Fruit fly (Drosophila melanogaster): ENCODE results near the gene Arglu1.

Gene Arglu1

DNA sequence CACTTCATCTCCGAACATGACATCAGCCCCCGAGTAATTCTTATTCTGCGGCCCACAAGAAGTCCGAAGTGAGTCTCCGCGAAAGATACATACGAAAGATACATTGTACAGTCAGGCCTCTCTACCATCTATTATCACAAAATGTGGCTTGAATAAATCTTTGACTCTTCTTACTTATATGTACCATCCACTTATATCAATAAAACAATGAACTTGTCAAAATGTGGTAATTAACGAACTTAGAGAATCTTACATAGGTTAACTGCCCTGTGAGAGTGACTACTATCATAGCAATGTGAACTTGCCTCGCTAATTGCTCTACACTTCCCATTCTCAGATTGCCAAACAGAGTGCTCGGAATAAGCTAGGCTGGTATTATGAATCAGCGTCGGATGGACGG, 31.3 kb downstream of the Arglu1 start (continued):
- TF ChIP-seq Smox (GFP tag; optimal IDR thresholded peaks at IDR 0.05): no peak
- TF ChIP-seq CG31627 (GFP tag; optimal IDR thresholded peaks at IDR 0.05): no peak
- peak; percentile 7 for TF ChIP-seq CG7368 (GFP tag; optimal IDR thresholded peaks at IDR 0.05)
- TF ChIP-seq svp (GFP tag): no peak
- no peak for TF ChIP-seq Hr38 (GFP tag; optimal IDR thresholded peaks at IDR 0.05)
- TF ChIP-seq CG8319 (GFP tag; optimal IDR thresholded peaks at IDR 0.05): no peak
- TF ChIP-seq vri (GFP tag; optimal IDR thresholded peaks at IDR 0.05): no peak
- no peak for TF ChIP-seq CG16779 (tag; optimal IDR thresholded peaks at IDR 0.05)
- peak; percentile 69 for TF ChIP-seq Gug (GFP tag; IDR thresholded peaks at IDR 0.05)
- TF ChIP-seq esn (GFP tag; optimal IDR thresholded peaks at IDR 0.05): no peak
- no peak for TF ChIP-seq Sox15 (GFP tag; optimal IDR thresholded peaks at IDR 0.05)
- TF ChIP-seq CG10669 (GFP tag; optimal IDR thresholded peaks at IDR 0.05): peak; percentile 32
- TF ChIP-seq CG4318 (GFP tag; optimal IDR thresholded peaks at IDR 0.05): no peak
- no peak for TF ChIP-seq Sox14 (GFP tag; optimal IDR thresholded peaks at IDR 0.05)
- TF ChIP-seq fd85E (GFP tag; optimal IDR thresholded peaks at IDR 0.05): no peak
- peak; percentile 20 for TF ChIP-seq net (GFP tag; optimal IDR thresholded peaks at IDR 0.05)
- peak; percentile 6 for TF ChIP-seq dsx (GFP tag; optimal IDR thresholded peaks at IDR 0.05; ENCODE audit: poor library complexity, severe bottlenecking)

DNA sequence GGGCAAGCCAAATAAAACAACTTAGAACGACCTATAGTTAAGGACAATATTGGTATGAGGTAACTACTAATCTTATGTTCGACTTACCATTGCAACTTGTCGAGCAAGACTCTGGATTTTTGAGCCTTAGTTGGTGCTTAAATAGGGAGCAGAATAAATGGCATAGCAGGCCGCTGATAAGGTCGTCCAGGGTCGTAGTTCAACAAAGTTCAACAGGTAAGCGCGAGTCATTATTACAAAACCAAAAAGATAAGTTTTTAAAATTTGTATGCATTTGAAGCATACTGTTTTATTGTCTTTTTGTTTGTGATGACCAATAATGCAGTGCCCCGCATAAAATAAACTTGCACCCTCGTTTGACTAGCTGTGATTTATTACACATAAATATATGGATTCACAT, 34.9 kb downstream of the Arglu1 start, which contains the start of gene Muc30E:
Gene Muc30E (minus strand): TSS at position 101 of the 400 bp plus-strand sequence.
- TF ChIP-seq eg (GFP tag; IDR thresholded peaks at IDR 0.05): no peak

DNA sequence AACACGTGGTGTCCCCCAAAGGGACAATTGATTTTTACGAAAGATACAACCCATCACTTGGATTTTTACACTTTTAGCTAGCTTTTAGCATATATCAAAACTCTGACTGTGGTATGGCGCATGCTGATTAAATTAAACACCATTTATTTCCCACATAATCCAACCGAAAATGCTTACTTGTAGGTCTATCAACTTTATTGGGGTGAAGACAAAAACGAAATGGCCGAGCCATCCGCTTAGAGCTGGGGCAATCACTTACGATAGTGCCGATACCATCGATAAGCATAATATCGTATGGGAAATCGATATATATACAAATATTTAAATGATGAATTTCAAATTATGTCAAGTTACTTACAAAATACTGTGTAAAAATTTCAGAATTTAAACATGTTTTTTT, 40.6 kb downstream of the Arglu1 start, which contains the start of gene RpS2:
Gene RpS2 (minus strand): TSS at position 257 of the 400 bp plus-strand sequence.
- peak; percentile 58 for TF ChIP-seq Sox102F (GFP tag; optimal IDR thresholded peaks at IDR 0.05)
- TF ChIP-seq CG34406 (GFP tag; optimal IDR thresholded peaks at IDR 0.05): peak; percentile 36
- peak; percentile 73 for TF ChIP-seq CG6854 (GFP tag; optimal IDR thresholded peaks at IDR 0.05)
- peak; percentile 31 for TF ChIP-seq acj6 (GFP tag; optimal IDR thresholded peaks at IDR 0.05)
- peak; percentile 28 for TF ChIP-seq CG1621 (tag; optimal IDR thresholded peaks at IDR 0.05)
- no peak for TF ChIP-seq CG9139 (GFP tag; optimal IDR thresholded peaks at IDR 0.05)
- TF ChIP-seq ss (GFP tag; optimal IDR thresholded peaks at IDR 0.05): peak; percentile 32 to 39
- TF ChIP-seq Sox14 (GFP tag; optimal IDR thresholded peaks at IDR 0.05): peak; percentile 70
- peak; percentile 28 for TF ChIP-seq Eip75B (GFP tag; optimal IDR thresholded peaks at IDR 0.05)
- peak; percentile 24 for TF ChIP-seq CG31627 (GFP tag; optimal IDR thresholded peaks at IDR 0.05)
- TF ChIP-seq cyc (GFP tag; optimal IDR thresholded peaks at IDR 0.05): peak; percentile 1
- TF ChIP-seq CG10669 (GFP tag; optimal IDR thresholded peaks at IDR 0.05): no peak
- peak; percentile 26 for TF ChIP-seq vri (GFP tag; optimal IDR thresholded peaks at IDR 0.05)
- TF ChIP-seq Eip78C (GFP tag): peak; percentile 79
- TF ChIP-seq Sox15 (GFP tag; optimal IDR thresholded peaks at IDR 0.05): no peak
- no peak for TF ChIP-seq CG8632 (GFP tag; optimal IDR thresholded peaks at IDR 0.05)
- TF ChIP-seq Ets21C (GFP tag; optimal IDR thresholded peaks at IDR 0.05): peak; percentile 26
- TF ChIP-seq topi (GFP tag; optimal IDR thresholded peaks at IDR 0.05): peak; percentile 39
- TF ChIP-seq Smox (GFP tag; optimal IDR thresholded peaks at IDR 0.05): peak; percentile 36
- peak; percentile 1 for TF ChIP-seq CG3032 (tag; optimal IDR thresholded peaks at IDR 0.05)
- TF ChIP-seq Hr39 (GFP tag; optimal IDR thresholded peaks at IDR 0.05): peak; percentile 30
- peak; percentile 45 for TF ChIP-seq CG6808 (GFP tag; optimal IDR thresholded peaks at IDR 0.05)
- TF ChIP-seq fkh (GFP tag; optimal IDR thresholded peaks at IDR 0.05): peak; percentile 22
- TF ChIP-seq salr (GFP tag; optimal IDR thresholded peaks at IDR 0.05): no peak
- TF ChIP-seq Hr38 (GFP tag; optimal IDR thresholded peaks at IDR 0.05): no peak
- TF ChIP-seq esn (GFP tag; optimal IDR thresholded peaks at IDR 0.05): peak; percentile 71
- peak; percentile 28 for TF ChIP-seq OdsH (GFP tag; optimal IDR thresholded peaks at IDR 0.05)
